Fruit fly (Drosophila melanogaster): ENCODE data around the gene nht.

- no peak for TF ChIP-seq insv (optimal IDR thresholded peaks at IDR 0.05)
- no peak for TF ChIP-seq Sin3A (optimal IDR thresholded peaks at IDR 0.05)
Measured at dm6 chr2L:15349203-15349602, 30.5 kb upstream of the nht start.

Data from Kc167 (cell line).